Worm (Caenorhabditis elegans) whole organism, mixed stage, embryonic: ENCODE measurements around the gene W02D7.11.

ENCODE experiments used
- blmp-1 ChIP-seq: fragments of 150-350 bp; optimal IDR thresholded peaks from 2 replicates; lab custom pipeline; 2014; ENCODE audit warnings: missing biosample characterization, missing genetic modification characterization
- unc-120 ChIP-seq: sonication (generic microtip); optimal IDR thresholded peaks from 2 replicates; lab custom pipeline; 2017; ENCODE audit warnings: missing genetic modification characterization, missing compliant biosample characterization; ENCODE audit not compliant: poor library complexity, severe bottlenecking

- no peak for TF ChIP-seq blmp-1
- no peak for TF ChIP-seq unc-120 (tag; lab: Kevin White, UChicago)
Measured at ce11 chrV:8284800-8285199, 19.5 kb downstream of the W02D7.11 start, which contains the start of gene slc-17.5.
